Worm (Caenorhabditis elegans) whole organism, midembryonic: ENCODE results near the gene idpp-6.

Experiments used
- T22C8.4 ChIP-seq: fragments of 200-800 bp; sonication (Bioruptor generic); IDR thresholded peaks from 2 replicates; pipeline ENCODE4 v1.3.6; 2022; ENCODE audit warnings: missing genetic modification characterization, missing compliant biosample characterization
- cog-1 ChIP-seq: sonication (generic microtip); optimal IDR thresholded peaks from 2 replicates; lab custom pipeline; 2016; ENCODE audit warnings: missing genetic modification characterization, missing compliant biosample characterization
- flt-1 ChIP-seq: fragments of 200-800 bp; sonication (Bioruptor generic); IDR thresholded peaks from 2 replicates; pipeline ENCODE4 v1.3.6; 2022; ENCODE audit warnings: missing genetic modification characterization, missing compliant biosample characterization
- klf-2 ChIP-seq: fragments of 200-800 bp; sonication (Bioruptor generic); conservative IDR thresholded peaks from 2 replicates; pipeline ENCODE4 v1.3.6; 2022; ENCODE audit warnings: missing genetic modification reagents, missing genetic modification characterization, missing compliant biosample characterization
- med-1 ChIP-seq: sonication (generic microtip); optimal IDR thresholded peaks from 2 replicates; lab custom pipeline; 2017; ENCODE audit warnings: missing genetic modification characterization, mild to moderate bottlenecking, missing compliant biosample characterization, antibody characterized with exemption, missing genetic modification reagents; ENCODE audit not compliant: insufficient read depth
- ref-1 ChIP-seq: fragments of 200-800 bp; sonication (Bioruptor generic); conservative IDR thresholded peaks from 2 replicates; pipeline ENCODE4 v1.3.6; 2022; ENCODE audit warnings: missing genetic modification reagents, missing genetic modification characterization, missing compliant biosample characterization
- tab-1 ChIP-seq: fragments of 200-800 bp; sonication (Bioruptor generic); IDR thresholded peaks from 2 replicates; pipeline ENCODE4 v1.3.6; 2022; ENCODE audit warnings: missing genetic modification characterization, missing compliant biosample characterization
- ztf-23 ChIP-seq: fragments of 200-800 bp; sonication (Bioruptor generic); IDR thresholded peaks from 2 replicates; pipeline ENCODE4 v1.3.6; 2022; ENCODE audit warnings: missing genetic modification reagents, missing genetic modification characterization, missing compliant biosample characterization
- ztf-29 ChIP-seq: fragments of 200-800 bp; sonication (Bioruptor generic); IDR thresholded peaks from 2 replicates; pipeline ENCODE4 v1.3.6; 2022; ENCODE audit warnings: missing genetic modification reagents, missing genetic modification characterization, missing compliant biosample characterization

- TF ChIP-seq med-1 (GFP tag; lab: Kevin White, UChicago) (no peak), klf-2 (GFP tag; lab: Robert Waterston, UW) (no peak), ztf-29 (GFP tag; lab: Robert Waterston, UW) (peak; percentile 45; the same call in 1 of the 2 replicates), ref-1 (no peak), flt-1 (GFP tag; lab: Robert Waterston, UW) (peak; percentile 79), T22C8.4 (GFP tag; lab: Robert Waterston, UW) (no peak), tab-1 (GFP tag; lab: Robert Waterston, UW) (no peak; the same call in 1 of the 2 replicates), ztf-23 (no peak), cog-1 (tag; lab: Kevin White, UChicago) (peak; percentile 90)
Observed at ce11 chrX:6742011-6742683, 40.8 kb upstream of the idpp-6 start, which contains the start of gene mdl-1.
